Fruit fly (Drosophila melanogaster): ENCODE measurements around the gene CG3309.

dm6 chrX:5322459-5322883 lies 6.7 kb downstream of the CG3309 start, which contains the start of gene Rnp4F:
- TF ChIP-seq Scr (GFP tag; IDR thresholded peaks at IDR 0.05; ENCODE audit: partially characterized antibody) (peak; percentile 86), CG3163 (GFP tag; optimal IDR thresholded peaks at IDR 0.05) (peak; percentile 36), CG17385 (GFP tag; optimal IDR thresholded peaks at IDR 0.05) (peak; percentile 24), Neu2 (GFP tag; optimal IDR thresholded peaks at IDR 0.05; ENCODE audit: borderline replicate concordance) (no peak), CG32532 (GFP tag; IDR thresholded peaks at IDR 0.05) (peak; percentile 72), BtbVII (GFP tag; optimal IDR thresholded peaks at IDR 0.05) (no peak), CG11696 (GFP tag; IDR thresholded peaks at IDR 0.05) (no peak), Hand (GFP tag; optimal IDR thresholded peaks at IDR 0.05) (no peak), schlank (tag; optimal IDR thresholded peaks at IDR 0.05) (no peak), trh (GFP tag; optimal IDR thresholded peaks at IDR 0.05) (peak; percentile 49)
